Fruit fly (Drosophila melanogaster) whole organism, adult: ENCODE measurements around the gene Ddr.

Experiments used
- CG11617 ChIP-seq: fragments of 200-800 bp; sonication (Bioruptor generic); optimal IDR thresholded peaks from 2 replicates; lab custom pipeline; 2017; ENCODE audit warnings: mild to moderate bottlenecking, missing biosample characterization, missing genetic modification reagents, missing genetic modification characterization
- CG7045 ChIP-seq: fragments of 200-800 bp; sonication (Bioruptor generic); optimal IDR thresholded peaks from 2 replicates; lab custom pipeline; 2017; ENCODE audit warnings: missing biosample characterization, mild to moderate bottlenecking, missing genetic modification characterization
- CG7101 ChIP-seq: fragments of 200-800 bp; sonication (Bioruptor generic); optimal IDR thresholded peaks from 2 replicates; lab custom pipeline; 2018; ENCODE audit warnings: missing biosample characterization, mild to moderate bottlenecking, missing genetic modification characterization, moderate library complexity
- Crg-1 ChIP-seq: fragments of 200-800 bp; sonication (Bioruptor generic); optimal IDR thresholded peaks from 2 replicates; lab custom pipeline; 2016; ENCODE audit warnings: missing biosample characterization, missing genetic modification characterization
- Hr96 ChIP-seq: fragments of 200-800 bp; sonication (Bioruptor generic); optimal IDR thresholded peaks from 2 replicates; lab custom pipeline; 2016; ENCODE audit warnings: missing biosample characterization, missing genetic modification characterization
- cnc ChIP-seq, 2 experiments: fragments of >200 bp; optimal IDR thresholded peaks; 2 replicates each; lab custom pipeline; 2017
- pad ChIP-seq: fragments of 200-800 bp; sonication (Bioruptor generic); optimal IDR thresholded peaks from 3 replicates; lab custom pipeline; 2017; ENCODE audit warnings: missing biosample characterization, missing genetic modification characterization, mild to moderate bottlenecking, moderate library complexity, missing genetic modification reagents
- tj ChIP-seq: fragments of 200-800 bp; sonication (Bioruptor generic); optimal IDR thresholded peaks from 3 replicates; lab custom pipeline; 2017; ENCODE audit warnings: missing biosample characterization, mild to moderate bottlenecking, missing genetic modification characterization, moderate library complexity

- TF ChIP-seq Hr96 (GFP tag; lab: Kevin White, UChicago) (no peak), cnc (optimal IDR thresholded peaks at IDR 0.05; lab: Kevin White, UChicago) (no peak), CG7101 (tag; lab: Kevin White, UChicago) (no peak), tj (GFP tag; lab: Kevin White, UChicago) (no peak), CG11617 (GFP tag; lab: Kevin White, UChicago) (no peak), CG7045 (GFP tag; lab: Kevin White, UChicago) (no peak), pad (GFP tag; lab: Kevin White, UChicago) (no peak), Crg-1 (GFP tag; lab: Kevin White, UChicago) (no peak)
Measured at dm6 chr2L:6271384-6271783, 18.5 kb downstream of the Ddr start.
